Worm (Caenorhabditis elegans) whole organism, L4 larva: ENCODE data around the gene Y38C1AA.12.

Experiments used
- D1046.2 ChIP-seq: fragments of 200-800 bp; sonication (Bioruptor generic); IDR thresholded peaks from 2 replicates; pipeline ENCODE4 v1.3.6; 2022; ENCODE audit warnings: missing genetic modification characterization, missing compliant biosample characterization
- F26F4.8 ChIP-seq: fragments of 200-800 bp; sonication (Bioruptor generic); conservative IDR thresholded peaks from 2 replicates; pipeline ENCODE4 v1.3.6; 2022; ENCODE audit warnings: missing genetic modification characterization, missing compliant biosample characterization
- F37D6.2 ChIP-seq: sonication (generic microtip); optimal IDR thresholded peaks from 2 replicates; lab custom pipeline; 2016; ENCODE audit warnings: mild to moderate bottlenecking, missing genetic modification characterization, missing compliant biosample characterization
- F44E2.7 ChIP-seq: fragments of 200-800 bp; sonication (Bioruptor generic); IDR thresholded peaks from 2 replicates; pipeline ENCODE4 v2.1.2; 2022; ENCODE audit warnings: missing genetic modification characterization, missing compliant biosample characterization
- R02D3.7 ChIP-seq: fragments of 150-350 bp; sonication (generic microtip); optimal IDR thresholded peaks from 3 replicates; lab custom pipeline; 2014; ENCODE audit warnings: missing biosample characterization, missing genetic modification characterization
- T26A8.4 ChIP-seq: fragments of 200-800 bp; sonication (Bioruptor generic); IDR thresholded peaks from 2 replicates; pipeline ENCODE4 v1.3.6; 2022; ENCODE audit warnings: missing genetic modification characterization, missing compliant biosample characterization
- Y48G9A.11 ChIP-seq: fragments of 200-800 bp; sonication (Bioruptor generic); IDR thresholded peaks from 2 replicates; pipeline ENCODE4 v1.3.6; 2022; ENCODE audit warnings: missing genetic modification reagents, missing genetic modification characterization, missing compliant biosample characterization
- ZK337.2 ChIP-seq: fragments of 200-800 bp; sonication (Bioruptor generic); IDR thresholded peaks from 2 replicates; pipeline ENCODE4 v1.3.6; 2022; ENCODE audit warnings: missing genetic modification reagents, missing genetic modification characterization, missing compliant biosample characterization
- ZK546.5 ChIP-seq, 2 experiments: sonication (generic microtip); optimal IDR thresholded peaks; 2 replicates each; lab custom pipeline; 2017; ENCODE audit warnings: missing biosample characterization in 2 of 2, missing genetic modification characterization in 2 of 2
- aha-1 ChIP-seq: fragments of 150-350 bp; peaks from one replicate; lab custom pipeline; 2014; ENCODE audit warnings: missing biosample characterization, missing genetic modification characterization
- ceh-44 ChIP-seq: fragments of 200-800 bp; sonication (Bioruptor generic); IDR thresholded peaks from 2 replicates; pipeline ENCODE4 v1.3.6; 2022; ENCODE audit warnings: missing genetic modification reagents, missing genetic modification characterization, missing compliant biosample characterization
- cey-2 ChIP-seq: sonication (generic microtip); optimal IDR thresholded peaks from 3 replicates; lab custom pipeline; 2017; ENCODE audit warnings: missing genetic modification characterization, mild to moderate bottlenecking, missing compliant biosample characterization, antibody characterized with exemption, borderline replicate concordance; ENCODE audit not compliant: insufficient read depth
- daf-16 ChIP-seq, 3 experiments: sonication (generic microtip); optimal IDR thresholded peaks; 2 replicates each; lab custom pipeline; 2016 to 2017; ENCODE audit warnings: missing genetic modification characterization in 3 of 3, missing genetic modification reagents in 3 of 3, mild to moderate bottlenecking in 2 of 3, missing compliant biosample characterization in 2 of 3, missing biosample characterization in 1 of 3, moderate library complexity in 1 of 3
- daf-19 ChIP-seq: fragments of 200-800 bp; sonication (Bioruptor generic); conservative IDR thresholded peaks from 2 replicates; pipeline ENCODE4 v1.3.6; 2022; ENCODE audit warnings: missing genetic modification characterization, missing compliant biosample characterization
- dmd-6 ChIP-seq: fragments of 200-800 bp; sonication (Bioruptor generic); IDR thresholded peaks from 2 replicates; pipeline ENCODE4 v1.3.6; 2022; ENCODE audit warnings: missing genetic modification reagents, missing genetic modification characterization, missing compliant biosample characterization
- dmd-8 ChIP-seq: fragments of 200-800 bp; sonication (Bioruptor generic); IDR thresholded peaks from 2 replicates; pipeline ENCODE4 v1.3.6; 2022; ENCODE audit warnings: missing genetic modification characterization, missing compliant biosample characterization
- dpl-1 ChIP-seq: fragments of 150-350 bp; optimal IDR thresholded peaks from 2 replicates; lab custom pipeline; 2014; ENCODE audit warnings: missing biosample characterization, missing genetic modification reagents, missing genetic modification characterization
- egl-27 ChIP-seq: sonication (generic microtip); optimal IDR thresholded peaks from 3 replicates; lab custom pipeline; 2017; ENCODE audit warnings: missing biosample characterization, missing genetic modification reagents, missing genetic modification characterization
- egl-43 ChIP-seq: fragments of 200-800 bp; sonication (Bioruptor generic); IDR thresholded peaks from 2 replicates; pipeline ENCODE4 v1.3.6; 2022; ENCODE audit warnings: missing genetic modification reagents, missing genetic modification characterization, missing compliant biosample characterization
- gei-8 ChIP-seq: fragments of 200-800 bp; sonication (Bioruptor generic); optimal IDR thresholded peaks from 2 replicates; lab custom pipeline; 2018; ENCODE audit warnings: mild to moderate bottlenecking, missing genetic modification characterization, missing compliant biosample characterization
- hlh-30 ChIP-seq: sonication (generic microtip); optimal IDR thresholded peaks from 2 replicates; lab custom pipeline; 2017; ENCODE audit warnings: antibody characterized with exemption, mild to moderate bottlenecking, missing genetic modification characterization, missing compliant biosample characterization; ENCODE audit not compliant: insufficient read depth
- lin-13 ChIP-seq: fragments of 150-350 bp; optimal IDR thresholded peaks from 2 replicates; lab custom pipeline; 2014; ENCODE audit warnings: missing biosample characterization, missing genetic modification reagents, missing genetic modification characterization
- lin-15B ChIP-seq: fragments of 150-350 bp; sonication (generic microtip); optimal IDR thresholded peaks from 3 replicates; lab custom pipeline; 2014; ENCODE audit warnings: missing biosample characterization, missing genetic modification characterization
- lin-38 ChIP-seq: fragments of 200-800 bp; sonication (Bioruptor generic); IDR thresholded peaks from 2 replicates; pipeline ENCODE4 v1.3.6; 2022; ENCODE audit warnings: missing genetic modification reagents, missing genetic modification characterization, missing compliant biosample characterization
- lir-3 ChIP-seq: sonication (generic microtip); optimal IDR thresholded peaks from 2 replicates; lab custom pipeline; 2016; ENCODE audit warnings: mild to moderate bottlenecking, missing genetic modification characterization, missing compliant biosample characterization
- madf-9 ChIP-seq: fragments of 200-800 bp; sonication (Bioruptor generic); conservative IDR thresholded peaks from 2 replicates; pipeline ENCODE4 v1.3.6; 2022; ENCODE audit warnings: missing genetic modification reagents, missing genetic modification characterization, missing compliant biosample characterization
- mdt-29 ChIP-seq: fragments of 200-800 bp; sonication (Bioruptor generic); IDR thresholded peaks from 2 replicates; pipeline ENCODE4 v1.3.6; 2022; ENCODE audit warnings: missing genetic modification reagents, missing genetic modification characterization, missing compliant biosample characterization
- mep-1 ChIP-seq: fragments of 150-350 bp; sonication (generic microtip); optimal IDR thresholded peaks from 3 replicates; lab custom pipeline; 2014; ENCODE audit warnings: missing biosample characterization, missing genetic modification characterization
- mes-2 ChIP-seq: sonication (generic microtip); optimal IDR thresholded peaks from 2 replicates; lab custom pipeline; 2016; ENCODE audit warnings: missing genotype, mild to moderate bottlenecking, missing genetic modification characterization, missing compliant biosample characterization; ENCODE audit not compliant: poor library complexity, severe bottlenecking
- mxl-3 ChIP-seq: fragments of 200-800 bp; sonication (Bioruptor generic); optimal IDR thresholded peaks from 2 replicates; lab custom pipeline; 2018; ENCODE audit warnings: mild to moderate bottlenecking, missing genetic modification characterization, missing compliant biosample characterization
- nhr-10 ChIP-seq: fragments of 150-350 bp; optimal IDR thresholded peaks from 2 replicates; lab custom pipeline; 2014; ENCODE audit warnings: missing biosample characterization, missing genetic modification characterization
- nhr-102 ChIP-seq: sonication (generic microtip); optimal IDR thresholded peaks from 2 replicates; lab custom pipeline; 2016; ENCODE audit warnings: mild to moderate bottlenecking, missing genetic modification characterization, moderate library complexity, missing compliant biosample characterization
- nhr-237 ChIP-seq: sonication (generic microtip); optimal IDR thresholded peaks from 2 replicates; lab custom pipeline; 2017; ENCODE audit warnings: missing biosample characterization, missing genetic modification characterization
- nhr-28 ChIP-seq: fragments of 150-350 bp; optimal IDR thresholded peaks from 2 replicates; lab custom pipeline; 2014; ENCODE audit warnings: missing biosample characterization, missing genetic modification characterization
- nhr-42 ChIP-seq: fragments of 200-800 bp; sonication (Bioruptor generic); IDR thresholded peaks from 2 replicates; pipeline ENCODE4 v1.3.6; 2022; ENCODE audit warnings: missing genetic modification characterization, missing compliant biosample characterization
- nhr-6 ChIP-seq: fragments of 150-350 bp; optimal IDR thresholded peaks from 2 replicates; lab custom pipeline; 2014; ENCODE audit warnings: missing biosample characterization, missing genetic modification characterization
- nhr-76 ChIP-seq: fragments of 150-350 bp; optimal IDR thresholded peaks from 2 replicates; lab custom pipeline; 2014; ENCODE audit warnings: missing biosample characterization, missing genetic modification characterization
- nhr-77 ChIP-seq: fragments of 150-350 bp; optimal IDR thresholded peaks from 2 replicates; lab custom pipeline; 2014; ENCODE audit warnings: missing biosample characterization, missing genetic modification characterization
- pqm-1 ChIP-seq: sonication (generic microtip); optimal IDR thresholded peaks from 2 replicates; lab custom pipeline; 2017; ENCODE audit warnings: missing biosample characterization, missing genetic modification characterization
- saeg-2 ChIP-seq: fragments of 200-800 bp; sonication (Bioruptor generic); IDR thresholded peaks from 2 replicates; pipeline ENCODE4 v1.3.6; 2022; ENCODE audit warnings: missing genetic modification reagents, missing genetic modification characterization, missing compliant biosample characterization
- sdz-12 ChIP-seq: fragments of 200-800 bp; sonication (Bioruptor generic); optimal IDR thresholded peaks from 2 replicates; lab custom pipeline; 2018; ENCODE audit warnings: mild to moderate bottlenecking, missing genetic modification characterization, missing compliant biosample characterization
- skn-1 ChIP-seq: fragments of 150-350 bp; optimal IDR thresholded peaks from 2 replicates; lab custom pipeline; 2014; ENCODE audit warnings: missing biosample characterization, missing genetic modification characterization
- snpc-1.2 ChIP-seq: fragments of 200-800 bp; sonication (Bioruptor generic); IDR thresholded peaks from 2 replicates; pipeline ENCODE4 v1.3.6; 2022; ENCODE audit warnings: missing genetic modification reagents, missing genetic modification characterization, missing compliant biosample characterization
- spr-1 ChIP-seq: sonication (generic microtip); optimal IDR thresholded peaks from 2 replicates; lab custom pipeline; 2016; ENCODE audit warnings: mild to moderate bottlenecking, missing genetic modification characterization, missing compliant biosample characterization
- tag-97 ChIP-seq: fragments of 200-800 bp; sonication (Bioruptor generic); IDR thresholded peaks from 2 replicates; pipeline ENCODE4 v1.3.6; 2022; ENCODE audit warnings: missing genetic modification characterization, missing compliant biosample characterization
- tra-1 ChIP-seq: fragments of 200-800 bp; sonication (Bioruptor generic); IDR thresholded peaks from 2 replicates; pipeline ENCODE4 v1.3.6; 2022; ENCODE audit warnings: missing genetic modification reagents, missing genetic modification characterization, missing compliant biosample characterization
- zag-1 ChIP-seq: fragments of 150-350 bp; optimal IDR thresholded peaks from 2 replicates; lab custom pipeline; 2014; ENCODE audit warnings: missing biosample characterization, missing genetic modification characterization
- zip-11 ChIP-seq: fragments of 200-800 bp; sonication (Bioruptor generic); IDR thresholded peaks from 2 replicates; pipeline ENCODE4 v1.3.6; 2022; ENCODE audit warnings: missing genetic modification characterization, missing compliant biosample characterization

Y38C1AA.12 gene

ce11 chrIV:192046-192445, at the start of gene Y38C1AA.12 (continued):
- TF ChIP-seq mep-1 (peak; percentile 66), nhr-76 (tag; lab: Kevin White, UChicago) (no peak), tag-97 (no peak), daf-16 (GFP tag; optimal IDR thresholded peaks at IDR 0.05; lab: Kevin White, UChicago) (peak; percentile 51 to 62), daf-16 (tag; optimal IDR thresholded peaks at IDR 0.05; lab: Kevin White, UChicago) (peak; percentile 74), D1046.2 (GFP tag; lab: Robert Waterston, UW) (no peak), lin-15B (tag; lab: Kevin White, UChicago) (no peak), nhr-28 (tag; lab: Kevin White, UChicago) (peak; percentile 27), Y48G9A.11 (GFP tag; lab: Robert Waterston, UW) (peak; percentile 98), nhr-102 (peak; percentile 57), zag-1 (tag; lab: Kevin White, UChicago) (no peak), lin-38 (peak; percentile 78)

- TF ChIP-seq ZK337.2 (GFP tag; lab: Robert Waterston, UW) (peak; percentile 81; the same call in 1 of the 2 replicates), lin-13 (GFP tag; lab: Kevin White, UChicago) (peak; percentile 17), cey-2 (no peak), pqm-1 (no peak), saeg-2 (GFP tag; lab: Robert Waterston, UW) (no peak), zip-11 (0 out of 2 replicates have a peak, but pooled peaks have one; percentile 21), egl-43 (GFP tag; lab: Robert Waterston, UW) (peak; percentile 92), nhr-42 (GFP tag; lab: Robert Waterston, UW) (no peak), mdt-29 (GFP tag; lab: Robert Waterston, UW) (0 out of 2 replicates have a peak, but pooled peaks have one; percentile 41), ZK546.5 (tag; optimal IDR thresholded peaks at IDR 0.05; lab: Kevin White, UChicago) (no peak), sdz-12 (GFP tag; lab: Kevin White, UChicago) (peak; percentile 49), nhr-77 (no peak), snpc-1.2 (GFP tag; lab: Robert Waterston, UW) (peak; percentile 84), T26A8.4 (GFP tag; lab: Robert Waterston, UW) (peak; percentile 57; the same call in 1 of the 2 replicates), nhr-6 (tag; lab: Kevin White, UChicago) (no peak), R02D3.7 (tag; lab: Kevin White, UChicago) (no peak), egl-27 (tag; lab: Kevin White, UChicago) (no peak), spr-1 (peak; percentile 43), daf-16 (GFP tag; optimal IDR thresholded peaks at IDR 0.05; lab: Kevin White, UChicago) (peak in 1 of 2 experiments; percentile 73), daf-16 (tag; optimal IDR thresholded peaks at IDR 0.05; lab: Kevin White, UChicago) (no peak), skn-1 (tag; lab: Kevin White, UChicago) (no peak), dmd-6 (peak; percentile 71), Y48G9A.11 (GFP tag; lab: Robert Waterston, UW) (peak; percentile 56), mxl-3 (GFP tag; lab: Kevin White, UChicago) (peak; percentile 72), nhr-237 (tag; lab: Kevin White, UChicago) (no peak), lir-3 (tag; lab: Kevin White, UChicago) (peak; percentile 64), dmd-8 (peak; percentile 86), tra-1 (peak; percentile 77; the same call in 1 of the 2 replicates), F37D6.2 (tag; lab: Kevin White, UChicago) (peak; percentile 34), F44E2.7 (GFP tag; lab: Robert Waterston, UW) (0 out of 2 replicates have a peak, but pooled peaks have one; percentile 67), daf-19 (peak; percentile 51; the same call in 1 of the 2 replicates), D1046.2 (GFP tag; lab: Robert Waterston, UW) (peak; percentile 79), aha-1 (peak; percentile 97), mes-2 (peak; percentile 79), mep-1 (peak; percentile 73), madf-9 (GFP tag; lab: Robert Waterston, UW) (peak; percentile 83), lin-38 (peak; percentile 75), dpl-1 (no peak), gei-8 (peak; percentile 40), F26F4.8 (GFP tag; lab: Robert Waterston, UW) (peak; percentile 74; the same call in 1 of the 2 replicates), ceh-44 (GFP tag; lab: Robert Waterston, UW) (0 out of 2 replicates have a peak, but pooled peaks have one; percentile 53), nhr-10 (tag; lab: Kevin White, UChicago) (no peak), hlh-30 (tag; lab: Kevin White, UChicago) (peak; percentile 84)
Measured at ce11 chrIV:143807-144371, 48.2 kb upstream of the Y38C1AA.12 start.
